Fruit fly (Drosophila melanogaster): ENCODE data around the gene CG8001.

CG8001 gene

DNA sequence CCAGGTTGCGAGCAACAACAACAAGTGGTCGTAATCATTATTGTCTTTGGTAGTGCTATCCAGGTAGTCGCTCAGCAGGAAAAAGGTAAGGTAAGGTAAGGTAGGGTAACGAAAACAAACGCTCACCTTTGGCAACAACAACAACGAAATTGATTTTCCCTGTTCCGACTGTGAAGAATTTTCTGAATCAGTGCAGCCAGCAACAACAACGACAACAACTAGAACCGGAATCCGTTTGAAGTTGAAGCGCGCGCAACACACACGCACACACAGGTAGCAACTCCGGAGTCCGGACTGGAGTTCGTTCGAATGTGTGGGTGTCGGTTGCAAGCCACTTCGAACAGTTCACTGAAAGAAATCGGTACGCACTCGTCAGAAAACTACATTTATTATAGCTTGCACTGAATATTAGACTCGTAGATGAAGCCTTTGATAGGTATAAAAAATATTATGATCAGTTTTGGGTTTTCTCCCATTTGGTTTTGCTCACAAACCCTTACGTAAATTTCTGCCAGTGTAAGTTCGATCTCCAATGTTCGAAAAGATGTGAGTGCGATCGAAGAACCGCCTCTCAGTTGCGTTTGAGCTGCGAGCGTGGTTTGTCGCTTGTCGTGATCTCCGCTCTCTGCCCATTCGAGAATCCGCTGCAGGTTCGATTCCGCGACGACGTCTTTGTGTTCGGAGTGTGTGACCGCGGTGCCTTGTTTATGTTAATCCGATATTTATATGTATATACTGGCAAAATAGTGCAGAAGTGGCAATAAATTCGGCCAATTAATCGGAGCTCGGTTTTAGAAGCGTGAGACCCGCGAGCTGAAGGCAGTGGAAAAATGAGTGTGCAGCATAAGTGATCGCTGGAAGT is 9.4 kb upstream of the CG8001 start, which contains the start of gene CG13921 (continued):
- TF ChIP-seq sqz (GFP tag; optimal IDR thresholded peaks at IDR 0.05) (peak; percentile 98), Nf-YA (GFP tag; IDR thresholded peaks at IDR 0.05) (peak; percentile 98), CG4707 (GFP tag; optimal IDR thresholded peaks at IDR 0.05) (peak; percentile 93), psq (GFP tag; optimal IDR thresholded peaks at IDR 0.05) (peak; percentile 96), mld (GFP tag; IDR thresholded peaks at IDR 0.05; ENCODE audit: partially characterized antibody) (no peak), dan (GFP tag; IDR thresholded peaks at IDR 0.05) (peak; percentile 99), seq (GFP tag; IDR thresholded peaks at IDR 0.05) (peak; percentile 98), CG1024 (GFP tag; IDR thresholded peaks at IDR 0.05) (peak; percentile 98), CG6791 (GFP tag; IDR thresholded peaks at IDR 0.05; ENCODE audit: partially characterized antibody) (no peak), nmo (GFP tag; optimal IDR thresholded peaks at IDR 0.05) (peak; percentile 99), bcd (GFP tag; optimal IDR thresholded peaks at IDR 0.05) (peak; percentile 99), ewg (GFP tag; optimal IDR thresholded peaks at IDR 0.05) (peak; percentile 96), CG16815 (GFP tag; optimal IDR thresholded peaks at IDR 0.05) (peak; percentile 100), Bteb2 (GFP tag; optimal IDR thresholded peaks at IDR 0.05) (peak; percentile 98), dmrt99B (tag; optimal IDR thresholded peaks at IDR 0.05) (peak; percentile 99), C15 (GFP tag; IDR thresholded peaks at IDR 0.05) (peak; percentile 98), D19A (tag; optimal IDR thresholded peaks at IDR 0.05) (peak; percentile 97), lola (GFP tag; optimal IDR thresholded peaks at IDR 0.05) (peak in 1 of 3 experiments; percentile 99), Abd-B (GFP tag; optimal IDR thresholded peaks at IDR 0.05) (peak; percentile 98), sima (GFP tag; optimal IDR thresholded peaks at IDR 0.05) (peak; percentile 98), pros (GFP tag; optimal IDR thresholded peaks at IDR 0.05) (peak; percentile 46), btn (GFP tag; optimal IDR thresholded peaks at IDR 0.05) (peak; percentile 99), ftz-f1 (GFP tag; optimal IDR thresholded peaks at IDR 0.05) (no peak), Oaz (GFP tag; IDR thresholded peaks at IDR 0.05) (peak; percentile 97), CG8944 (GFP tag; optimal IDR thresholded peaks at IDR 0.05) (peak; percentile 99), prd (optimal IDR thresholded peaks at IDR 0.05) (no peak), prd (GFP tag; IDR thresholded peaks at IDR 0.05) (peak; percentile 100), CG7271 (tag; optimal IDR thresholded peaks at IDR 0.05) (peak; percentile 99), al (GFP tag; IDR thresholded peaks at IDR 0.05) (peak; percentile 99), CG10431 (GFP tag; optimal IDR thresholded peaks at IDR 0.05) (peak; percentile 94), CG10366 (GFP tag; IDR thresholded peaks at IDR 0.05) (peak; percentile 99), Dfd (GFP tag; optimal IDR thresholded peaks at IDR 0.05) (no peak), pfk (GFP tag; optimal IDR thresholded peaks at IDR 0.05) (peak; percentile 59), Ada2b (GFP tag; IDR thresholded peaks at IDR 0.05) (peak; percentile 99), MBD-R2 (GFP tag; IDR thresholded peaks at IDR 0.05) (peak; percentile 98), eve (GFP tag; optimal IDR thresholded peaks at IDR 0.05) (peak in 1 of 2 experiments; percentile 100), Deaf1 (tag; optimal IDR thresholded peaks at IDR 0.05) (peak; percentile 86), dm (GFP tag; optimal IDR thresholded peaks at IDR 0.05) (peak; percentile 97), CG1603 (tag; optimal IDR thresholded peaks at IDR 0.05) (peak; percentile 99), CG15269 (tag; optimal IDR thresholded peaks at IDR 0.05) (peak; percentile 98), Gug (GFP tag; IDR thresholded peaks at IDR 0.05) (peak; percentile 99), Vsx1 (GFP tag; optimal IDR thresholded peaks at IDR 0.05) (peak; percentile 97), CG32532 (GFP tag; IDR thresholded peaks at IDR 0.05) (peak; percentile 99), CG12769 (tag; optimal IDR thresholded peaks at IDR 0.05) (peak; percentile 99), gce (GFP tag; IDR thresholded peaks at IDR 0.05) (peak; percentile 98), CG7357 (GFP tag; IDR thresholded peaks at IDR 0.05) (peak; percentile 96), CG10654 (GFP tag; optimal IDR thresholded peaks at IDR 0.05) (peak; percentile 99), tap (tag; optimal IDR thresholded peaks at IDR 0.05) (peak; percentile 98), CoRest (tag; optimal IDR thresholded peaks at IDR 0.05) (peak; percentile 99)
